Fruit fly (Drosophila melanogaster): ENCODE measurements around the gene Tollo.

- TF ChIP-seq CG8478 (optimal IDR thresholded peaks at IDR 0.05) = no peak
- TF ChIP-seq pan (optimal IDR thresholded peaks at IDR 0.05) = no peak
- TF ChIP-seq psq (optimal IDR thresholded peaks at IDR 0.05) = no peak
- no peak for TF ChIP-seq usp (GFP tag; optimal IDR thresholded peaks at IDR 0.05)
- no peak for TF ChIP-seq EcR (GFP tag; optimal IDR thresholded peaks at IDR 0.05)
- no peak for TF ChIP-seq Dll (optimal IDR thresholded peaks at IDR 0.05)
Measured at dm6 chr3L:15206058-15206457, 29.4 kb upstream of the Tollo start.
